Worm (Caenorhabditis elegans): ENCODE results near the gene sna-1.

DNA sequence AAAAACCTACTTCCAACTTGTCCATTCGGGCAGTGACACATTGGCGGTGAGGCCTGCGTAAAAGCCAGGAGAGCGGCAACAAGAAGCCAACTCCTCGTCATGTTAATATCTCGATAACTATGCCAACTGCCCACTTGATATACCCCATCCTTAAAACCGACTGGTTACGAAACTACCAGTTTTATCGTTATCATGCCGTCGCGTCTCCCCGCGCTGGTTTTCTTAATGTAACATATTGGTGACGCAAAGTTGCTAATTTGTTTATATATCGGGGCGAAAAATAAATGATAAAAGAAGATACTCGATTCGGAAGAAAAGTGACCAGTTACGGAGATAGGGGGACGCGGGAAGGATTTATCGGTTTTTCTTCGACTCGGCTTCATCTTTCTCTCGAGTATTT is 21.1 kb upstream of the sna-1 start, which contains the start of gene grl-9:
- TF ChIP-seq mes-4 (tag; optimal IDR thresholded peaks at IDR 0.05) (no peak), nhr-90 (tag; optimal IDR thresholded peaks at IDR 0.05) (no peak), gei-17 (GFP tag; optimal IDR thresholded peaks at IDR 0.05) (no peak), ets-4 (GFP tag; optimal IDR thresholded peaks at IDR 0.05) (no peak), hmg-20 (GFP tag; IDR thresholded peaks at IDR 0.05) (no peak), ztf-26 (tag; optimal IDR thresholded peaks at IDR 0.05) (no peak)

Data from whole organism, young adult.